Fruit fly (Drosophila melanogaster): ENCODE data around the gene CG7029.

DNA sequence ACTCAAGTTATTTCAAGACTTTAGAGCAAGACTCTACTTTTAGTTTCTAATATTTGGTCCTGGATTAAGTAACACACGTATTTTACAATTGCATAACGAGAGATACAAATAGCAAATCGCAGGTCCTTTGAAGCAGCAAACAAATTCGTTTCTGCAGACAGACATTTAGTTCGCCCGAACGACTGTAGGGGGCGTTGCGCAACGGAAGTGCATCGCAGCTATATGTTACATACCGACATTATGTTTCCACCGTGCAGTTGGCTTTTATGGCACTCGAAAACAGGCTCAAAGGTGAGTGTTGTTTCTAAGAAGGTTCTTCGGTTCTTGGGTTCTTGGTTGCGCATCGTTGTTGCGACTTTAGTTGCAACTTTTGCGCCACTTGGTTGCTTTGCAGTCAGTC lies 59.6 kb downstream of the CG7029 start:
- TF ChIP-seq cnc (optimal IDR thresholded peaks at IDR 0.05), result no peak
- no peak for TF ChIP-seq Hr96 (GFP tag; optimal IDR thresholded peaks at IDR 0.05)
- TF ChIP-seq CG7101 (tag; optimal IDR thresholded peaks at IDR 0.05), result no peak
- no peak for TF ChIP-seq kay (GFP tag; ENCODE audit: borderline replicate concordance)
